Worm (Caenorhabditis elegans) whole organism, late embryonic: ENCODE measurements around the gene B0457.6.

Experiments used
- ceh-45 ChIP-seq: fragments of 200-800 bp; sonication (Bioruptor generic); IDR thresholded peaks from 2 replicates; pipeline ENCODE4 v1.3.6; 2022; ENCODE audit warnings: missing genetic modification reagents, missing genetic modification characterization, missing compliant biosample characterization
- pha-4 ChIP-seq: fragments of 150-350 bp; optimal IDR thresholded peaks from 2 replicates; lab custom pipeline; 2018; ENCODE audit warnings: missing biosample characterization, missing genetic modification reagents, missing genetic modification characterization
- pqm-1 ChIP-seq: sonication (generic microtip); optimal IDR thresholded peaks from 2 replicates; lab custom pipeline; 2016; ENCODE audit warnings: missing genetic modification characterization, missing compliant biosample characterization

- TF ChIP-seq pha-4 (tag; lab: Kevin White, UChicago) = no peak
- no peak for TF ChIP-seq ceh-45 (GFP tag; lab: Robert Waterston, UW)
- no peak for TF ChIP-seq pqm-1
Measured at ce11 chrII:8898582-8899356, 23.5 kb upstream of the B0457.6 start.
